Fruit fly (Drosophila melanogaster): ENCODE measurements around the gene Tspo.

Gene Tspo

DNA sequence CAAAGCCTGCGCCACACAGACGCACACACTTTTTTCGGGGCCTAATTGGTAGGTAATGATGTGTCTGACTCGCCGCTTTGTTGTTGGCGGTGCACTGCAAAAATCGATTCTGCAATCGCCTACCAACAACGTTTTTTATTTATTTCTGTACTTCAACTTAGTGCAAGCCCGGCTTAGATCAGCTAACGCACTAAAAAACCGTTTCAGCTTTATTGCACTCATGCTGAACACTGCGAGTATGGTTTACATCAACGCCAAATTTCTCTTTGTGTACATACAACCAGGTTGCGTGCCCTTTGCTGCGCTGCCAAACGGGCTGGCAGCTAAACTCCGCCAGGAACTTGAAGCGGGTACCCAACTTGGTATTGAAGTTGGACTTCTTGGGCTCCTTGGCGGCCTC, 29.2 kb upstream of the Tspo start (continued):
- TF ChIP-seq dmrt99B (tag; optimal IDR thresholded peaks at IDR 0.05): peak; percentile 35
- TF ChIP-seq Hand (GFP tag; optimal IDR thresholded peaks at IDR 0.05): no peak
- no peak for TF ChIP-seq Sry-β (GFP tag; optimal IDR thresholded peaks at IDR 0.05)
- no peak for TF ChIP-seq CG8924 (tag; optimal IDR thresholded peaks at IDR 0.05)
- TF ChIP-seq CG5953 (GFP tag; IDR thresholded peaks at IDR 0.05): no peak
- TF ChIP-seq CG8765 (GFP tag; IDR thresholded peaks at IDR 0.05): no peak
- no peak for TF ChIP-seq sima (GFP tag; optimal IDR thresholded peaks at IDR 0.05)
- no peak for TF ChIP-seq ttk (GFP tag; IDR thresholded peaks at IDR 0.05)
- TF ChIP-seq lbe (GFP tag; optimal IDR thresholded peaks at IDR 0.05): peak; percentile 75
- no peak for TF ChIP-seq slp2 (GFP tag; optimal IDR thresholded peaks at IDR 0.05)
- TF ChIP-seq CG6813 (GFP tag; optimal IDR thresholded peaks at IDR 0.05): no peak
- no peak for TF ChIP-seq scrt (GFP tag; optimal IDR thresholded peaks at IDR 0.05)
- no peak for TF ChIP-seq CG1647 (GFP tag; optimal IDR thresholded peaks at IDR 0.05)
- no peak for TF ChIP-seq CG12155 (GFP tag; optimal IDR thresholded peaks at IDR 0.05)
- TF ChIP-seq psq (GFP tag; optimal IDR thresholded peaks at IDR 0.05): no peak
- TF ChIP-seq CG31365 (tag; optimal IDR thresholded peaks at IDR 0.05): no peak
- peak; percentile 33 for TF ChIP-seq tin (GFP tag; optimal IDR thresholded peaks at IDR 0.05)
- no peak for TF ChIP-seq Dfd (GFP tag; optimal IDR thresholded peaks at IDR 0.05)
- TF ChIP-seq da (GFP tag; optimal IDR thresholded peaks at IDR 0.05): no peak
- TF ChIP-seq CG42726 (GFP tag; IDR thresholded peaks at IDR 0.05; ENCODE audit: partially characterized antibody): no peak
- 0 out of 2 replicates have a peak, but pooled peaks have one; percentile 22 for TF ChIP-seq vvl (GFP tag; IDR thresholded peaks at IDR 0.05)
- TF ChIP-seq CG13424 (tag; optimal IDR thresholded peaks at IDR 0.05): no peak
- TF ChIP-seq aop (GFP tag; IDR thresholded peaks at IDR 0.05): no peak
- no peak for TF ChIP-seq fru (optimal IDR thresholded peaks at IDR 0.05)
- TF ChIP-seq CG9797 (GFP tag; optimal IDR thresholded peaks at IDR 0.05): no peak
- TF ChIP-seq Antp (GFP tag; optimal IDR thresholded peaks at IDR 0.05): peak; percentile 46
- TF ChIP-seq CG1792 (GFP tag; optimal IDR thresholded peaks at IDR 0.05): no peak
- no peak for TF ChIP-seq CG12236 (GFP tag; optimal IDR thresholded peaks at IDR 0.05)
- TF ChIP-seq bigmax (GFP tag; optimal IDR thresholded peaks at IDR 0.05): no peak
- TF ChIP-seq CG8388 (GFP tag; optimal IDR thresholded peaks at IDR 0.05): no peak
- no peak for TF ChIP-seq CG16779 (GFP tag; IDR thresholded peaks at IDR 0.05)
- no peak for TF ChIP-seq CG33213 (GFP tag; optimal IDR thresholded peaks at IDR 0.05)
- no peak for TF ChIP-seq Dp (GFP tag; optimal IDR thresholded peaks at IDR 0.05)
- peak; percentile 84 for TF ChIP-seq corto (GFP tag; optimal IDR thresholded peaks at IDR 0.05)
- no peak for TF ChIP-seq cad (GFP tag; optimal IDR thresholded peaks at IDR 0.05)
- no peak; the same call in 1 of the 2 replicates for TF ChIP-seq CG6272 (GFP tag; IDR thresholded peaks at IDR 0.05)
- TF ChIP-seq dimm (GFP tag; IDR thresholded peaks at IDR 0.05): no peak
- TF ChIP-seq vfl (GFP tag; optimal IDR thresholded peaks at IDR 0.05): no peak
- TF ChIP-seq sisA (GFP tag; IDR thresholded peaks at IDR 0.05): peak; percentile 42
- TF ChIP-seq eve (GFP tag; optimal IDR thresholded peaks at IDR 0.05): no peak
- TF ChIP-seq nau (GFP tag; optimal IDR thresholded peaks at IDR 0.05): no peak
- TF ChIP-seq CG10654 (GFP tag; optimal IDR thresholded peaks at IDR 0.05): no peak
- no peak for TF ChIP-seq CG18011 (GFP tag; optimal IDR thresholded peaks at IDR 0.05)
- TF ChIP-seq yki (optimal IDR thresholded peaks at IDR 0.05): no peak
- no peak for TF ChIP-seq tna (GFP tag; IDR thresholded peaks at IDR 0.05; ENCODE audit: partially characterized antibody)
- no peak for TF ChIP-seq sqz (GFP tag; optimal IDR thresholded peaks at IDR 0.05)
- TF ChIP-seq CG2129 (GFP tag; IDR thresholded peaks at IDR 0.05; ENCODE audit: partially characterized antibody): no peak
- TF ChIP-seq CG8478 (optimal IDR thresholded peaks at IDR 0.05): no peak
- no peak for TF ChIP-seq btn (GFP tag; optimal IDR thresholded peaks at IDR 0.05)
- TF ChIP-seq stc (GFP tag; IDR thresholded peaks at IDR 0.05): no peak
- peak; percentile 46 for TF ChIP-seq Ptx1 (GFP tag; IDR thresholded peaks at IDR 0.05)
- no peak for TF ChIP-seq Sox100B (GFP tag; optimal IDR thresholded peaks at IDR 0.05)
- TF ChIP-seq Opbp (GFP tag; IDR thresholded peaks at IDR 0.05; ENCODE audit: partially characterized antibody): no peak
